Worm (Caenorhabditis elegans) whole organism, mixed stage, embryonic: ENCODE measurements around the gene F11D11.22.

ENCODE experiments used
- ceh-83 ChIP-seq: fragments of 200-800 bp; sonication (Bioruptor generic); optimal IDR thresholded peaks from 2 replicates; lab custom pipeline; 2018; ENCODE audit warnings: mild to moderate bottlenecking, missing genetic modification characterization, missing compliant biosample characterization
- ces-1 ChIP-seq: fragments of 150-350 bp; optimal IDR thresholded peaks from 2 replicates; lab custom pipeline; 2014; ENCODE audit warnings: missing biosample characterization, missing genetic modification reagents, missing genetic modification characterization
- drap-1 ChIP-seq: fragments of 200-800 bp; sonication (Bioruptor generic); optimal IDR thresholded peaks from 3 replicates; lab custom pipeline; 2018; ENCODE audit warnings: mild to moderate bottlenecking, missing genetic modification characterization, missing compliant biosample characterization
- lin-13 ChIP-seq: fragments of 150-350 bp; optimal IDR thresholded peaks from 2 replicates; lab custom pipeline; 2014; ENCODE audit warnings: missing biosample characterization, missing genetic modification characterization
- nhr-12 ChIP-seq: fragments of 150-350 bp; optimal IDR thresholded peaks from 2 replicates; lab custom pipeline; 2014; ENCODE audit warnings: missing biosample characterization, missing genetic modification characterization
- snpc-4 ChIP-seq: fragments of 150-350 bp; optimal IDR thresholded peaks from 2 replicates; lab custom pipeline; 2014; ENCODE audit warnings: missing biosample characterization, missing genetic modification characterization
- unc-62 ChIP-seq: fragments of 150-350 bp; optimal IDR thresholded peaks from 2 replicates; lab custom pipeline; 2014; ENCODE audit warnings: missing biosample characterization, missing genetic modification reagents, missing genetic modification characterization

ce11 chrV:18725858-18726257 lies 36.3 kb upstream of the F11D11.22 start:
- no peak for TF ChIP-seq unc-62 (GFP tag; lab: Kevin White, UChicago)
- no peak for TF ChIP-seq drap-1 (GFP tag; lab: Kevin White, UChicago)
- no peak for TF ChIP-seq snpc-4
- no peak for TF ChIP-seq nhr-12 (tag; lab: Kevin White, UChicago)
- TF ChIP-seq ceh-83 (GFP tag; lab: Kevin White, UChicago), result no peak
- peak; percentile 68 for TF ChIP-seq ces-1 (GFP tag; lab: Kevin White, UChicago)
- TF ChIP-seq lin-13, result no peak
